Fruit fly (Drosophila melanogaster) S2 (cell line): Measurements from ENCODE around the gene MBD-like.

ENCODE experiments used
- CG8478 ChIP-seq: fragments of >200 bp; optimal IDR thresholded peaks from 2 replicates; lab custom pipeline; 2018
- CTCF ChIP-seq, 2 experiments: fragments of >200 bp; optimal IDR thresholded peaks; 2 replicates each; lab custom pipeline; 2018

MBD-like gene

DNA sequence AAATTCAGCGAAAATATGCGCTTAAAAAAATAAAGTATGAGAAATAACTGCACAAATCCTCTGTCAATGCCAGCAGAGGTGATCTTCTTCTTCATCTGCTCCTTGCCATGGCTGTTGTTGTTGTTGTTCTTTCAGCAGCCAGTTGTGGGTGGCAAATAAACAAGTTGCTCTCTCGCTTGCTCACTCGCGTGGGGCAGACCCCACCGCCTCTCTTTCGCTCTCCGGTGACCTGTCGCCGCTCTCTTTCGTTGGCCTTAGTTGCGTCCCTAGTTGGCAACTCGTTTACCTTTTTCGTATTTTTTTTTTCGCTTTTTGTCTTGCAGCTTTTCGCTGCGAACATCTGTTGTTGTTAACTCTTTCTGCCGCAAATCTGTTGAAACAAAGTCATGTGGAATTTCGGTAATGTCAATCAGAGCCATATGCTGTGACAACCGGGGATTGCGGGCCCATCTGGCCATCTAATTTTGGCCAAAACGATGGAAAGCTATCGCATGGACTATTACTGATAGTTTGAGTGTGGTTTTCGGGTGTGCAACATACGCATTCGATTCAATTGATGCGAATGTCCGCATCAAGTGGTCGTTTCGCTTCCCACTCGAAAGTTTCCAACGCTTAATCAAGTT, 24.9 kb upstream of the MBD-like start:
- no peak for TF ChIP-seq CG8478 (lab: Kevin White, UChicago)
- TF ChIP-seq CTCF (optimal IDR thresholded peaks at IDR 0.05; lab: Kevin White, UChicago) = no peak

DNA sequence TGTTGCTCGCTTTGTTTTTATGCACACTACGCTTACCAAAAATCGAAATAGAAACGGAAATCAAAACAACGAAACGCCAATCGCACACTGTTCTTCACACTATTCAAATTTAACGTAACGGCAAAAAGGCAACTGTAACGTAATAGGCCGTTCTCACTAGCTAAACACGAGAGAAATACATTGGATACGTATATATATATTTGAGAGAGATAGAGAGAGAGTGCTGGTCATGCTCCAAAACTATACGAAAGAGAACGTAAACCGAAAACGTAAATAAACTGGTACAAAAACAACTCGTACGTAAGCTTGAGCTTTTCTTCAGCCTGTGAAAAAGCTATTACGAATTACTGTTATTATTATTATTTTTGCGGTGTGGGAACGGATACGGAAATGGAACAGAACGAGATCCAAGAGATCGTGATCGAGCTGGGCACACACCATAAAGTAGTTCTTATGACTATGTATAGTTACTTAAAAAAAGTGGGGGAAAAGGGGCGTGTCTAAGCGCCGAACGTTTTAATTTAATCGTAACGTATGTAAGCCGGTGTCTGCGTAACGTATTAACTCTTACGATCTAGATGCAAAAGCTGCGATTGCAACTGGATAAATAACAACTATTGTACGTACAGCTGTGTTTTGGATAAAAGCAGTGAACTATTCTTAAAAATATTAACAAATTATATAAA, 15.9 kb upstream of the MBD-like start:
- TF ChIP-seq CG8478 (lab: Kevin White, UChicago) (no peak), CTCF (optimal IDR thresholded peaks at IDR 0.05; lab: Kevin White, UChicago) (no peak)

- TF ChIP-seq CTCF (optimal IDR thresholded peaks at IDR 0.05; lab: Kevin White, UChicago) (no peak), CG8478 (lab: Kevin White, UChicago) (no peak)
These were observed 12.7 kb upstream of the MBD-like start for dm6 chr3R:9546808-9547381.

dm6 chr3R:9548769-9549168, 10.8 kb upstream of the MBD-like start:
- TF ChIP-seq CG8478 (lab: Kevin White, UChicago) = no peak

DNA sequence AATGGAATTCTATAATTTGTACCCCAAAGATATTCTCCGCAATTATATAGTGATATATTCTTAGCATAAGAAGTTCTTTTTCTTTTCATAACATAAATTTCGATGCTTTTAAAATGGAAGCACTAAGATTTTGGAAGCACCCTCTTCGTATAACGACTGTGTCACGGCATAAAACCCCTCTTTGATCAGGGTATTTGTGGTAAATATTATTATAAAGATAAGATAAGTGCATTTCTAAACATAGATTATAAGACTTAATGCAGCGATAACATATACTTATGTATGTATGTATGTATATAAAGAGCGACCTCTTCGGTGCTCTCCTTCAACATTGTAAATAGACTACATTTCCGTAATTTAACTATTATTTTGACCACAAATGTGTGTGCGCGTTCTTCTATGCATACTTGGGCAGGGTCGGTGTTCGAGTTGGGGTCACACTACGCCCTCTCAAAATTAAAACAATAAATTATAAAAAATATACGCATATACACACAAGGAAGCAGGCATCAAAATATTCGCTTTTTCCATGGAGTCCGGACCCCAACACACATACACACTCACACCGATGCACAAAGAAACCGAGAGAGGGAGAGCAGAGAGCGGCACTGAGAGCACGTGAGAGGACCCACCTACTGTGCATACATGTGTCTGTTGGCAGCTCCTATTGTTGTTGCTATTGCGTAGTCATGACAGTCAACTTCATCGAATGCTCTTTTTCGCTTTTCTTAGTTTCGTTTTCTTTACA, 9.1 kb upstream of the MBD-like start:
- TF ChIP-seq CTCF (optimal IDR thresholded peaks at IDR 0.05; lab: Kevin White, UChicago) = no peak
- no peak for TF ChIP-seq CG8478 (lab: Kevin White, UChicago)

- no peak for TF ChIP-seq CG8478 (lab: Kevin White, UChicago)
These were observed 8.4 kb upstream of the MBD-like start for dm6 chr3R:9551013-9551658.

DNA sequence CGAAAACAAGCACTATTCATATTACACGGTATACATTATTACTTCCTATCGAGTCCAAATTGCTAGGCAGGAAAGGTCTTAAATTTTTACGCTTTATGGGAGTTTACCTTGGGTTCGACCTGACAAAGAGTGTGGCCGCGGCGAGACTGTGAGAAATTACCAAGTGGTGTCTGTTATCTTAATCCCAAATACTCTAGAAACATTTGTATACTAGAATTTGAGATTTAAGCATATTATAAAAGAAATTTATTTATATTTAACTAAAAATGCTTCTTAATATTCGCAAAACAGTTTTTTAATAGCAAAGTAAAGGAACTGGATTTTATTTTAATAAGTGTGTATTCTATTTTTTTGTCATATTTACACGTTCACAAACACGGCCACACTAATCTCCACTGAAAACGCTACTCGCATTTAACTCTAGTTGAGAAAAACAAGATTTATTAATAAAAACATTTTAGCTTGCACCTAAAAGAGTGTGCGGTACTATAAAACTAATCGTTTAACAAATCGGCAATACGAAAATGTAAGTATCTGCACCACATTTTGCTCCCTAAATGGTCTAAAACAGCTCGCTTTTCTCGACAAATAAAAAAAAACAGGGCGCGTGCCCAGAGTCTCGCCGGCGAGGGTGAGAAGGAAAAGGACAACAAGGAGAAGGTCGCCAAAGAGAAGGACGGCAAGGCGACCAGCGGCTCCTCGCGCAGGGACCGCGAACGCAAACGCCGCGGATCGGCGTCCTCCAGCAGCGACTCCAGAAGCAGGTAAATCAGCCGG, 7.7 kb upstream of the MBD-like start, which contains the start of the genes mura and RnpS1:
Gene mura (minus strand): TSS at position 148 of the 777 bp plus-strand sequence.
Gene RnpS1 (plus strand): TSS at position 376 of the 777 bp plus-strand sequence.
- no peak for TF ChIP-seq CG8478 (lab: Kevin White, UChicago)
- no peak for TF ChIP-seq CTCF (optimal IDR thresholded peaks at IDR 0.05; lab: Kevin White, UChicago)

DNA sequence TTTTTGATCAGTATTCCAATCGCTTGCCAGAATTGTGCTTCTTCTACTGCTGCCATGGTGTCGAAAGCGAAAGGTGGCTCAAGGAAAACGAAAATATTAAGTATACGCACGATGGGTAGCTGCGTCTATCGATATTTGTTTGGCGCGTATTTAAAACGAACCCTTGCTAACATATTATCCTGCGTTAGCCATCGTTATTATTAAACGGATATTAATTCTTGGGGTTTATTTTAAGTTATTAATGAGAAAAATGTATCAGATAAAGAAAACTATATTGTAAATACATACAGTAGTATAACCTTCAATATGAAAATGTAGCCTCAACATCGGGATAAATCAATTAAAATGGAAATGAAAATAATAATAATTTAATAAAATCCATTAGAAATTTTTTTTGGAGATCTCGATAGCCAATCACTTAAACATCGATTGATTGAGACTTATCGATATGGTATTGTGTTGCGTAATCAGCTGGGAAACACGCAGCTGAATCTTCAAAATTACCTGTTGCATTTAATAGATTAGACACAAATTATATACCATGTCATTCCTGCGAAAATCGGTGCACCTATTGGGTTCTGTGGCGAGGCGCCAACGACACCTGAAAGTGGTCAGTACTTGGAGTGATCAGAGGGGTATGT, 4.1 kb upstream of the MBD-like start, which contains the start of the genes CG9386 and BckdhA:
Gene CG9386 (minus strand): TSS at position 75 of the 641 bp plus-strand sequence.
Gene BckdhA (plus strand): TSS at position 452 of the 641 bp plus-strand sequence.
- no peak for TF ChIP-seq CG8478 (lab: Kevin White, UChicago)
- no peak for TF ChIP-seq CTCF (optimal IDR thresholded peaks at IDR 0.05; lab: Kevin White, UChicago)

DNA sequence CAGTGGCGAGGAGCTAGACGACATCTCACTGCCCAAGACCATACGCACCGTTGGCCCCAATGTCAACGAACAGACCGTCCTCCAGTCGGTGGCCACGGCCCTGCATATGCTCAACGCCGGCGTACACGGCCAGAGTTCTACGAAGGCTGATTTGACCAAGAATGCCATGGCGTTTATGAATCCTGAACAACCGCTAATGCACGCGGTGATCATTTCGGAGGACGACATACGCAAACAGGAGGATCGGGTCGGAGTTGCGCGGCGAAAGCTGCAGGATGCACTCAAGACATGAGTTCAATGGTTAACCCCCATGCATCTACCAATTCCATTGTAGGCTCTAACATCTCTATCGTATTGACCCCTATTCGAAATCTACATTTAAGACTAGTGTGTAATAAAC, 1.6 kb downstream of the MBD-like start:
- TF ChIP-seq CTCF (optimal IDR thresholded peaks at IDR 0.05; lab: Kevin White, UChicago) (no peak), CG8478 (lab: Kevin White, UChicago) (no peak)

- TF ChIP-seq CG8478 (lab: Kevin White, UChicago) (no peak), CTCF (optimal IDR thresholded peaks at IDR 0.05; lab: Kevin White, UChicago) (peak in 1 of 2 experiments; percentile 13)
These were observed 3.9 kb downstream of the MBD-like start, which contains the start of the genes CG9393 and Vps45 for dm6 chr3R:9563240-9563992. CG9393 (minus strand) TSS chr3R:9563673. Vps45 (plus strand) TSS chr3R:9563924.

DNA sequence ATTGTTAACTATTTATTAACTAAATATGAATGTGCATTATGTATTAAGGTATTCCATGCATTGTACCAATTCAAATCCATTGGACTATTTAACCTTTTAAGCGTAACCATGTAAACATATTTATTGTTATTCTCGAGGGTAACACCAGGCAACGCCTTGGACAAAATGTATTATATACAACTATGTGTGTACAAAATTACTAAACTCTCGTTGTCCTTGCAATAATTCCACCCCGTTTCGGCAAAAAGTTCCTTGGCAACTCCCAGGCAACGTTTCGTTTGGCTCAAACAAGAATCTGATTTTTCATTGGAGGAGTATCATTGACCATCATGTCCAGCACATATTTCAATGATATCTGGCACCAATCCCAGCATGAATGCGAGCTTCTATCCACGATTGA, 6.3 kb downstream of the MBD-like start, which contains the start of gene CG16789:
Gene CG16789 (plus strand): TSS at position 301 of the 400 bp plus-strand sequence.
- TF ChIP-seq CTCF (optimal IDR thresholded peaks at IDR 0.05; lab: Kevin White, UChicago) (no peak), CG8478 (lab: Kevin White, UChicago) (no peak)

- TF ChIP-seq CG8478 (lab: Kevin White, UChicago) (no peak), CTCF (optimal IDR thresholded peaks at IDR 0.05; lab: Kevin White, UChicago) (no peak)
These were observed 10.6 kb downstream of the MBD-like start, which contains the start of gene CG16790 for dm6 chr3R:9570114-9570513. CG16790 (minus strand) TSS chr3R:9570214.
